Worm (Caenorhabditis elegans): Measurements from ENCODE around the gene B0198.2.

The B0198.2 gene

ce11 chrX:12003969-12004368 lies 21.6 kb upstream of the B0198.2 start (continued):
- TF ChIP-seq gei-8 (GFP tag; optimal IDR thresholded peaks at IDR 0.05): no peak
- peak; percentile 2 for TF ChIP-seq dve-1 (tag; optimal IDR thresholded peaks at IDR 0.05; ENCODE audit: insufficient read depth)
- TF ChIP-seq mep-1 (tag; optimal IDR thresholded peaks at IDR 0.05): no peak
- no peak for TF ChIP-seq daf-16 (GFP tag; optimal IDR thresholded peaks at IDR 0.05)
- peak; percentile 33 for TF ChIP-seq daf-16 (tag; optimal IDR thresholded peaks at IDR 0.05)
- no peak for TF ChIP-seq ces-1 (GFP tag; optimal IDR thresholded peaks at IDR 0.05)
- no peak for TF ChIP-seq fos-1 (tag; optimal IDR thresholded peaks at IDR 0.05)
- TF ChIP-seq attf-4 (tag; optimal IDR thresholded peaks at IDR 0.05): no peak
- TF ChIP-seq hlh-11 (tag; optimal IDR thresholded peaks at IDR 0.05): peak; percentile 20
- no peak for TF ChIP-seq mxl-2 (GFP tag; conservative IDR thresholded peaks at IDR 0.05)
- no peak for TF ChIP-seq ztf-7 (tag; optimal IDR thresholded peaks at IDR 0.05)
- TF ChIP-seq sdz-12 (GFP tag; optimal IDR thresholded peaks at IDR 0.05): no peak
- no peak for TF ChIP-seq zfp-2 (tag; optimal IDR thresholded peaks at IDR 0.05)
- no peak for TF ChIP-seq mdt-29 (GFP tag; IDR thresholded peaks at IDR 0.05)
- TF ChIP-seq lir-3 (tag; optimal IDR thresholded peaks at IDR 0.05): no peak
- TF ChIP-seq daf-8 (GFP tag; IDR thresholded peaks at IDR 0.05): no peak
- TF ChIP-seq pqm-1 (tag; optimal IDR thresholded peaks at IDR 0.05): peak; percentile 21

ce11 chrX:12004925-12005324 lies 20.6 kb upstream of the B0198.2 start:
- TF ChIP-seq dve-1 (tag; optimal IDR thresholded peaks at IDR 0.05; ENCODE audit: insufficient read depth): peak; percentile 8
- peak; percentile 8 for TF ChIP-seq nhr-28 (tag; optimal IDR thresholded peaks at IDR 0.05)
- TF ChIP-seq hmg-1.1 (GFP tag; IDR thresholded peaks at IDR 0.05): no peak
- TF ChIP-seq ceh-62 (tag; optimal IDR thresholded peaks at IDR 0.05): no peak
- no peak for TF ChIP-seq ztf-7 (tag; optimal IDR thresholded peaks at IDR 0.05)
- no peak for TF ChIP-seq zip-2 (tag; optimal IDR thresholded peaks at IDR 0.05)
- TF ChIP-seq tra-1 (GFP tag; IDR thresholded peaks at IDR 0.05): 0 out of 2 replicates have a peak, but pooled peaks have one; percentile 17
- TF ChIP-seq mdt-29 (GFP tag; IDR thresholded peaks at IDR 0.05): no peak
- no peak for TF ChIP-seq lin-29 (GFP tag; IDR thresholded peaks at IDR 0.05)
- TF ChIP-seq hlh-11 (tag; optimal IDR thresholded peaks at IDR 0.05): peak; percentile 63
- TF ChIP-seq nhr-48 (tag; optimal IDR thresholded peaks at IDR 0.05): no peak
- TF ChIP-seq pqm-1 (tag; optimal IDR thresholded peaks at IDR 0.05): peak; percentile 51
- TF ChIP-seq dmd-6 (GFP tag; IDR thresholded peaks at IDR 0.05): peak; percentile 72
- no peak for TF ChIP-seq daf-16 (GFP tag; optimal IDR thresholded peaks at IDR 0.05)
- TF ChIP-seq daf-16 (tag; optimal IDR thresholded peaks at IDR 0.05): peak; percentile 91
- TF ChIP-seq madf-9 (GFP tag; conservative IDR thresholded peaks at IDR 0.05): no peak
- TF ChIP-seq egl-43 (GFP tag; IDR thresholded peaks at IDR 0.05): no peak
- TF ChIP-seq snpc-1.2 (GFP tag; IDR thresholded peaks at IDR 0.05): no peak
- TF ChIP-seq Y48G9A.11 (GFP tag; IDR thresholded peaks at IDR 0.05): no peak

ce11 chrX:12005499-12005959 lies 20.0 kb upstream of the B0198.2 start, which contains the start of gene sma-5:
Gene sma-5 (minus strand): TSS chrX:12005549.
- TF ChIP-seq unc-62 (GFP tag; optimal IDR thresholded peaks at IDR 0.05 in 1 of 2) (peak in 1 of 2 experiments; percentile 65), unc-62 (tag; optimal IDR thresholded peaks at IDR 0.05) (no peak), aha-1 (tag) (peak; percentile 51), set-16 (GFP tag; IDR thresholded peaks at IDR 0.05) (no peak)

DNA sequence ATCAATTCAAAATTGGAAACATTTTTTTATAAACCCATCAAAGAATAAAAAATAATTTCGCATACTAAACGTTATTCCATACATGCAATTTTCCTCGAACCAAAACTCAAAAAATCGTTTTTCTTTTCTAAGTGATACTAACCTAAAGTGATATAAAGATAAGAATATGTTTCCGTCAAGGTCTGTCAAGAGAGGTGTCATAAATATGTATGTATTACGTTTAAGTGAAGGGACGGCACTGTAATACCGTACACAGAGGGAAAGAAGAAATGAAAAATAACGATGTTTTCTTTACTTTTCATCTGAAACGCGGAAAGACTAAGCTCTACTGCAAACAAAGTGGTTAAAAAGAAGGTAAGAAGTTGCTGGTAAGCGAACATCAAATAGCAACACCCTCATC lies 19.1 kb upstream of the B0198.2 start:
- no peak for TF ChIP-seq mep-1 (tag; optimal IDR thresholded peaks at IDR 0.05)
- TF ChIP-seq daf-16 (GFP tag; optimal IDR thresholded peaks at IDR 0.05): no peak
- peak; percentile 72 for TF ChIP-seq daf-16 (tag; optimal IDR thresholded peaks at IDR 0.05)
- peak in 1 of 2 experiments; percentile 97 for TF ChIP-seq unc-62 (GFP tag; optimal IDR thresholded peaks at IDR 0.05 in 1 of 2)
- TF ChIP-seq unc-62 (tag; optimal IDR thresholded peaks at IDR 0.05): no peak
- TF ChIP-seq nhr-48 (tag; optimal IDR thresholded peaks at IDR 0.05): no peak
- peak; percentile 27; the same call in 1 of the 2 replicates for TF ChIP-seq dmd-6 (GFP tag; IDR thresholded peaks at IDR 0.05)
- TF ChIP-seq pha-4 (GFP tag; IDR thresholded peaks at IDR 0.05): no peak
- no peak for TF ChIP-seq pha-4 (tag; optimal IDR thresholded peaks at IDR 0.05)
- TF ChIP-seq skn-1 (tag; optimal IDR thresholded peaks at IDR 0.05): no peak
